Fruit fly (Drosophila melanogaster) whole organism, wandering third instar larva: ENCODE measurements around the gene CG14036.

Experiments
- CG9705 ChIP-seq: fragments of 200-800 bp; sonication (Bioruptor generic); optimal IDR thresholded peaks from 2 replicates; lab custom pipeline; 2018; ENCODE audit warnings: missing biosample characterization, mild to moderate bottlenecking, missing genetic modification characterization
- HLH106 ChIP-seq: fragments of 200-800 bp; optimal IDR thresholded peaks from 3 replicates; lab custom pipeline; 2019; ENCODE audit warnings: missing biosample characterization, mild to moderate bottlenecking, missing genetic modification characterization, moderate library complexity
- Hr78 ChIP-seq: fragments of >200 bp; optimal IDR thresholded peaks from 2 replicates; lab custom pipeline; 2017; ENCODE audit warnings: missing biosample characterization, missing genetic modification characterization
- Mio ChIP-seq: sonication (Bioruptor generic); optimal IDR thresholded peaks from 2 replicates; lab custom pipeline; 2016; ENCODE audit warnings: missing biosample characterization, missing genetic modification characterization
- fru ChIP-seq: fragments of 200-800 bp; sonication (Bioruptor generic); optimal IDR thresholded peaks from 3 replicates; lab custom pipeline; 2016; ENCODE audit warnings: missing biosample characterization, mild to moderate bottlenecking, missing genetic modification characterization
- psq ChIP-seq: fragments of 200-800 bp; sonication (Bioruptor generic); optimal IDR thresholded peaks from 3 replicates; lab custom pipeline; 2017; ENCODE audit warnings: missing biosample characterization, mild to moderate bottlenecking, missing genetic modification characterization, moderate library complexity
- rgr ChIP-seq: fragments of 200-800 bp; sonication (Bioruptor generic); optimal IDR thresholded peaks from 3 replicates; lab custom pipeline; 2016; ENCODE audit warnings: missing biosample characterization, mild to moderate bottlenecking, missing genetic modification characterization
- usp ChIP-seq: fragments of >200 bp; optimal IDR thresholded peaks from 2 replicates; lab custom pipeline; 2017; ENCODE audit warnings: missing biosample characterization, missing genetic modification characterization

DNA sequence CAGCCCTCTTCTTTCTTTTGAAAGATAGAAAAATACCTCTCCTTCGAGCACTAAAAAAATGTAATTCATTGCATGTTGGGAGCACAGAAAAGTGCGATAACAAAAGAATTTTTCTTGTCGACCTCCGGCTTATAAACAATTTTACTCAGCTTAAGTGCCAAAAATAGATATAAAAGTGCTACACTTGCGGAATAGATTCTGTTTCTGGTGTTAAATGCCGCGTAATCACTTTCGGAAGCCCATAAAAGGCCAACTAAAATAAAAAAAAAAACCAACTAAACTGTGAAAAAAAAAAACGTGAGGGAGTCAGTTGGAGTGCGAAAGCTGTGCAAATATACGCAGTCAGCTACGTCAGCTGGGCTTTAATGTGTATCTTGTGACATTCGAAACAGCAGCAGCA lies 34.8 kb upstream of the CG14036 start:
- no peak for TF ChIP-seq Hr78 (GFP tag; lab: Kevin White, UChicago)
- no peak for TF ChIP-seq psq (GFP tag; lab: Kevin White, UChicago)
- no peak for TF ChIP-seq fru (GFP tag; lab: Kevin White, UChicago)
- TF ChIP-seq rgr (GFP tag; lab: Kevin White, UChicago) = no peak
- no peak for TF ChIP-seq HLH106
- TF ChIP-seq usp (GFP tag; lab: Kevin White, UChicago) = no peak
- TF ChIP-seq CG9705 (GFP tag; lab: Kevin White, UChicago) = no peak
- TF ChIP-seq Mio = no peak
